Fruit fly (Drosophila melanogaster) whole organism, embryonic: Measurements from ENCODE around the gene CG42852.

Source experiments
- Abd-B ChIP-seq: fragments of 200-800 bp; sonication (Bioruptor generic); optimal IDR thresholded peaks from 2 replicates; lab custom pipeline; 2018; ENCODE audit warnings: missing biosample characterization, mild to moderate bottlenecking, missing genetic modification characterization, moderate library complexity
- Bdp1 ChIP-seq: fragments of 200-800 bp; sonication (Bioruptor generic); optimal IDR thresholded peaks from 3 replicates; lab custom pipeline; 2016; ENCODE audit warnings: missing biosample characterization, missing genetic modification characterization
- CG10147 ChIP-seq: fragments of 200-800 bp; sonication (Bioruptor generic); optimal IDR thresholded peaks from 2 replicates; lab custom pipeline; 2019; ENCODE audit warnings: missing biosample characterization, mild to moderate bottlenecking, missing genetic modification characterization, moderate library complexity
- CG11085 ChIP-seq: fragments of 200-800 bp; sonication (Bioruptor generic); IDR thresholded peaks from 2 replicates; pipeline ENCODE4 v1.3.6; 2022; ENCODE audit warnings: missing biosample characterization, missing genetic modification characterization
- CG11398 ChIP-seq: fragments of 200-800 bp; sonication (Bioruptor generic); optimal IDR thresholded peaks from 2 replicates; lab custom pipeline; 2016; ENCODE audit warnings: missing biosample characterization, missing genetic modification characterization
- CG13287 ChIP-seq: fragments of 200-800 bp; sonication (Bioruptor generic); IDR thresholded peaks from 2 replicates; pipeline ENCODE4 v1.3.6; 2022; ENCODE audit warnings: missing biosample characterization, missing genetic modification characterization; ENCODE audit not compliant: partially characterized antibody
- CG14860 ChIP-seq: fragments of 200-800 bp; sonication (Bioruptor generic); IDR thresholded peaks from 3 replicates; pipeline ENCODE4 v1.3.6; 2022; ENCODE audit warnings: missing biosample characterization, missing genetic modification characterization; ENCODE audit not compliant: partially characterized antibody
- CG15479 ChIP-seq: fragments of 200-800 bp; sonication (Bioruptor generic); optimal IDR thresholded peaks from 3 replicates; lab custom pipeline; 2019; ENCODE audit warnings: missing biosample characterization, mild to moderate bottlenecking, missing genetic modification characterization, moderate library complexity
- CG15601 ChIP-seq: fragments of 200-800 bp; sonication (Bioruptor generic); optimal IDR thresholded peaks from 3 replicates; lab custom pipeline; 2019; ENCODE audit warnings: missing biosample characterization, mild to moderate bottlenecking, missing genetic modification characterization, moderate library complexity
- CG17361 ChIP-seq: fragments of 200-800 bp; sonication (Bioruptor generic); IDR thresholded peaks from 3 replicates; pipeline ENCODE4 v1.3.6; 2022; ENCODE audit warnings: missing biosample characterization, missing genetic modification characterization
- CG2889 ChIP-seq: fragments of 200-800 bp; sonication (Bioruptor generic); IDR thresholded peaks from 3 replicates; pipeline ENCODE4 v1.3.6; 2022; ENCODE audit warnings: missing biosample characterization, missing genetic modification characterization
- CG30403 ChIP-seq: fragments of 200-800 bp; sonication (Bioruptor generic); optimal IDR thresholded peaks from 3 replicates; lab custom pipeline; 2016; ENCODE audit warnings: missing biosample characterization, missing genetic modification characterization
- CG4404 ChIP-seq: fragments of 200-800 bp; sonication (Bioruptor generic); IDR thresholded peaks from 2 replicates; pipeline ENCODE4 v1.3.6; 2022; ENCODE audit warnings: missing biosample characterization, missing genetic modification characterization
- CG6175 ChIP-seq: fragments of 200-800 bp; sonication (Bioruptor generic); IDR thresholded peaks from 3 replicates; pipeline ENCODE4 v1.3.6; 2022; ENCODE audit warnings: missing biosample characterization, missing genetic modification characterization
- CG7372 ChIP-seq: fragments of 200-800 bp; sonication (Bioruptor generic); IDR thresholded peaks from 2 replicates; pipeline ENCODE4 v1.3.6; 2022; ENCODE audit warnings: missing biosample characterization, missing genetic modification characterization
- CG8290 ChIP-seq, 3 experiments: fragments of 200-800 bp; sonication (Bioruptor generic); optimal IDR thresholded peaks; 2 replicates each; lab custom pipeline; 2016 to 2019; ENCODE audit warnings: missing biosample characterization in 3 of 3, missing genetic modification characterization in 3 of 3, mild to moderate bottlenecking in 2 of 3, moderate library complexity in 1 of 3
- CG8388 ChIP-seq: fragments of 200-800 bp; sonication (Bioruptor generic); optimal IDR thresholded peaks from 2 replicates; lab custom pipeline; 2019; ENCODE audit warnings: missing biosample characterization, mild to moderate bottlenecking, missing genetic modification characterization, moderate library complexity
- CG9817 ChIP-seq: fragments of 200-800 bp; sonication (Bioruptor generic); optimal IDR thresholded peaks from 2 replicates; lab custom pipeline; 2018; ENCODE audit warnings: missing biosample characterization, mild to moderate bottlenecking, missing genetic modification characterization, moderate library complexity
- CkIIα-i1 ChIP-seq: fragments of 200-800 bp; sonication (Bioruptor generic); IDR thresholded peaks from 2 replicates; pipeline ENCODE4 v1.3.6; 2022; ENCODE audit warnings: missing biosample characterization, missing genetic modification characterization
- Eip74EF ChIP-seq, 2 experiments: fragments of 200-800 bp in 1 of 2; fragments of >200 bp in 1 of 2; sonication (Bioruptor generic) in 1 of 2; optimal IDR thresholded peaks; 2 replicates each; lab custom pipeline; 2017 to 2019; ENCODE audit warnings: missing biosample characterization in 2 of 2, missing genetic modification characterization in 2 of 2, mild to moderate bottlenecking in 1 of 2, moderate library complexity in 1 of 2
- HLH3B ChIP-seq: fragments of 200-800 bp; sonication (Bioruptor generic); IDR thresholded peaks from 2 replicates; pipeline ENCODE4 v1.3.6; 2022; ENCODE audit warnings: missing biosample characterization, missing genetic modification characterization
- Hr78 ChIP-seq, 2 experiments: fragments of 200-800 bp in 1 of 2; fragments of >200 bp in 1 of 2; sonication (Bioruptor generic) in 1 of 2; optimal IDR thresholded peaks; 2 replicates each; lab custom pipeline; 2017 to 2019; ENCODE audit warnings: missing biosample characterization in 2 of 2, missing genetic modification characterization in 2 of 2, mild to moderate bottlenecking in 1 of 2, moderate library complexity in 1 of 2
- MBD-R2 ChIP-seq: fragments of 200-800 bp; sonication (Bioruptor generic); IDR thresholded peaks from 2 replicates; pipeline ENCODE4 v1.3.6; 2022; ENCODE audit warnings: missing biosample characterization, missing genetic modification characterization
- NC2α ChIP-seq: fragments of 200-800 bp; sonication (Bioruptor generic); optimal IDR thresholded peaks from 2 replicates; lab custom pipeline; 2016; ENCODE audit warnings: missing biosample characterization, missing genetic modification characterization
- Side ChIP-seq: fragments of 200-800 bp; sonication (Bioruptor generic); optimal IDR thresholded peaks from 2 replicates; lab custom pipeline; 2016; ENCODE audit warnings: missing biosample characterization, missing genetic modification characterization
- TFAM ChIP-seq: fragments of 200-800 bp; sonication (Bioruptor generic); optimal IDR thresholded peaks from 2 replicates; lab custom pipeline; 2017; ENCODE audit warnings: missing biosample characterization, missing genetic modification characterization, inconsistent platforms
- chn ChIP-seq: fragments of 200-800 bp; sonication (Bioruptor generic); optimal IDR thresholded peaks from 2 replicates; lab custom pipeline; 2016; ENCODE audit warnings: missing biosample characterization, missing genetic modification characterization
- cwo ChIP-seq: fragments of 200-800 bp; sonication (Bioruptor generic); optimal IDR thresholded peaks from 3 replicates; lab custom pipeline; 2017; ENCODE audit warnings: missing biosample characterization, missing genetic modification characterization, mild to moderate bottlenecking, moderate library complexity, missing genetic modification reagents
- da ChIP-seq: fragments of 200-800 bp; sonication (Bioruptor generic); optimal IDR thresholded peaks from 2 replicates; lab custom pipeline; 2016; ENCODE audit warnings: missing biosample characterization, missing genetic modification characterization
- danr ChIP-seq: fragments of 200-800 bp; sonication (Bioruptor generic); IDR thresholded peaks from 2 replicates; pipeline ENCODE4 v1.3.6; 2022; ENCODE audit warnings: missing biosample characterization, missing genetic modification characterization
- dimm ChIP-seq: fragments of 200-800 bp; sonication (Bioruptor generic); IDR thresholded peaks from 2 replicates; pipeline ENCODE4 v1.3.6; 2022; ENCODE audit warnings: missing biosample characterization, missing genetic modification characterization
- esg ChIP-seq: fragments of 200-800 bp; sonication (Bioruptor generic); conservative IDR thresholded peaks from 2 replicates; pipeline ENCODE4 v1.3.6; 2022; ENCODE audit warnings: missing biosample characterization, missing genetic modification characterization
- eyg ChIP-seq: fragments of 200-800 bp; sonication (Bioruptor generic); optimal IDR thresholded peaks from 3 replicates; lab custom pipeline; 2016; ENCODE audit warnings: missing biosample characterization, missing genetic modification characterization
- gfzf ChIP-seq: fragments of 200-800 bp; sonication (Bioruptor generic); optimal IDR thresholded peaks from 2 replicates; lab custom pipeline; 2016; ENCODE audit warnings: missing biosample characterization, mild to moderate bottlenecking, missing genetic modification characterization, moderate library complexity
- grn ChIP-seq: fragments of 200-800 bp; sonication (Bioruptor generic); optimal IDR thresholded peaks from 3 replicates; lab custom pipeline; 2017; ENCODE audit warnings: missing biosample characterization, missing genetic modification characterization
- her ChIP-seq: fragments of 200-800 bp; sonication (Bioruptor generic); optimal IDR thresholded peaks from 2 replicates; lab custom pipeline; 2016; ENCODE audit warnings: missing biosample characterization, missing genetic modification characterization
- lmd ChIP-seq: fragments of 200-800 bp; sonication (Bioruptor generic); IDR thresholded peaks from 2 replicates; pipeline ENCODE4 v1.3.6; 2022; ENCODE audit warnings: missing biosample characterization, missing genetic modification characterization
- mam ChIP-seq: fragments of 200-800 bp; sonication (Bioruptor generic); optimal IDR thresholded peaks from 3 replicates; lab custom pipeline; 2016; ENCODE audit warnings: missing biosample characterization, missing genetic modification characterization
- nom ChIP-seq: fragments of 200-800 bp; sonication (Bioruptor generic); optimal IDR thresholded peaks from 2 replicates; lab custom pipeline; 2017; ENCODE audit warnings: missing biosample characterization, missing genetic modification characterization, mild to moderate bottlenecking, moderate library complexity, missing genetic modification reagents
- peb ChIP-seq: fragments of 200-800 bp; sonication (Bioruptor generic); IDR thresholded peaks from 2 replicates; pipeline ENCODE4 v1.3.6; 2022; ENCODE audit warnings: missing biosample characterization, missing genetic modification characterization
- pho ChIP-seq: fragments of 200-800 bp; sonication (Bioruptor generic); optimal IDR thresholded peaks from 2 replicates; lab custom pipeline; 2016; ENCODE audit warnings: missing biosample characterization, missing genetic modification characterization
- pros ChIP-seq: fragments of 200-800 bp; sonication (Bioruptor generic); optimal IDR thresholded peaks from 3 replicates; lab custom pipeline; 2019; ENCODE audit warnings: missing biosample characterization, mild to moderate bottlenecking, missing genetic modification characterization, moderate library complexity
- repo ChIP-seq: fragments of 200-800 bp; sonication (Bioruptor generic); optimal IDR thresholded peaks from 2 replicates; lab custom pipeline; 2016; ENCODE audit warnings: missing biosample characterization, missing genetic modification characterization
- tna ChIP-seq: fragments of 200-800 bp; sonication (Bioruptor generic); IDR thresholded peaks from 2 replicates; pipeline ENCODE4 v1.3.6; 2022; ENCODE audit warnings: missing biosample characterization, missing genetic modification characterization; ENCODE audit not compliant: partially characterized antibody
- tup ChIP-seq: fragments of 200-800 bp; sonication (Bioruptor generic); optimal IDR thresholded peaks from 2 replicates; lab custom pipeline; 2016; ENCODE audit warnings: missing biosample characterization, mild to moderate bottlenecking, missing genetic modification characterization, moderate library complexity
- unpg ChIP-seq: fragments of 200-800 bp; sonication (Bioruptor generic); optimal IDR thresholded peaks from 3 replicates; lab custom pipeline; 2018; ENCODE audit warnings: missing biosample characterization, mild to moderate bottlenecking, missing genetic modification characterization, moderate library complexity
- z ChIP-seq: fragments of 200-800 bp; sonication (Bioruptor generic); IDR thresholded peaks from 3 replicates; pipeline ENCODE4 v1.3.6; 2022; ENCODE audit warnings: missing biosample characterization, missing genetic modification characterization

Gene CG42852

DNA sequence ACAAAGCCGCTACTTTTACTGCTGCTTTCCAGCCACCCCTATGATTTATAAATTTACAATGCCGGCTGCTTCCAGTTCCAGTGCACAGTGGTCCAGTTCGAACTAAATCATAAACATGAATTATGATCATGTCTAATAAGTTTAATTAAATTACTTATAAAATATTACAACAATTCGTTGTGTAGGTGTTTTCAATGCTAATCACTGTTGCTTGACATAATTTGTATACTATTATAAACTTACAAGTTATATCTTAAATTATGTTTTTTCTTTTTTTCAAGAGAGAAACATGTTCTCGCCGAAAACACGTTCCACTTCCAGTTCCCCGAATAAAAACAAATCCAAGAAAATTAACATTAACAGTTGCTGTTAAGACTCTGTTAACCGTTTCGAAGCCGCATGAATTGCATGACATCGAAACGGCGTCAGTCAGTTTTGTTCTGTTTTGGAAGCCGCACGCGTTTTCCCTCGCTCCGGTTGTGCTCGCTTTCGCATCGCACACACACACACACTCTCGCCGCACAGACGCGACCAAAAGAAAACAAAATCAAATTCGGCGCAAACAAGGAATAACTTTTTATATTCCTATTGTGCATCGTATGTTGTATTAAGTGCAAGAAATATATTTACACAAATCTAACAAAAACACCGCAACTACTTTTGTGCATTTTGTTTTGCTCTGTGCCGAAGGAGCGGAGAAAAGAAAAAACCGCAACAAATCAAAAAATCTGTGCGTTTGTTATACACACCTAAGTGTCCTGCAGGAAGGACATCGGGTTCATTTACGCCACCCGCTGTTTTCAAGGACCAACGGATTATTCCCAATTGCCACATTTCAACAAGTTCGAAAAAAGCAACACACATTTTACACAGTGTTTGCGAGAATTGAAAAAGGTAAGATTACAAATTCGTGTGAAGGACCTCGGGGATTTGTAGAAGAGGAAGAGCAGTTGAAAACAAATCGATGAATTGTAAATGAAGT, 10.6 kb downstream of the CG42852 start, which contains the start of gene Nrt (continued):
- TF ChIP-seq Eip74EF (GFP tag; optimal IDR thresholded peaks at IDR 0.05; lab: Kevin White, UChicago) (peak in 1 of 2 experiments; percentile 55), TFAM (GFP tag; lab: Kevin White, UChicago) (no peak), CG7372 (GFP tag; lab: Robert Waterston, UW) (no peak), CG4404 (no peak), NC2α (no peak), dimm (no peak), peb (no peak), CG17361 (GFP tag; lab: Robert Waterston, UW) (peak; percentile 67; the same call in 2 of the 3 replicates), grn (GFP tag; lab: Kevin White, UChicago) (no peak), CG13287 (GFP tag; lab: Robert Waterston, UW) (peak; percentile 58), CG9817 (tag; lab: Kevin White, UChicago) (peak; percentile 47), repo (GFP tag; lab: Kevin White, UChicago) (no peak), eyg (GFP tag; lab: Kevin White, UChicago) (no peak), tna (GFP tag; lab: Robert Waterston, UW) (peak; percentile 66; the same call in 1 of the 2 replicates), CG6175 (no peak), CG8290 (GFP tag; optimal IDR thresholded peaks at IDR 0.05; lab: Kevin White, UChicago) (peak; percentile 41), CG8290 (tag; optimal IDR thresholded peaks at IDR 0.05; lab: Kevin White, UChicago) (peak; percentile 2 to 56), pros (GFP tag; lab: Kevin White, UChicago) (peak; percentile 65), CG11085 (GFP tag; lab: Robert Waterston, UW) (no peak), HLH3B (GFP tag; lab: Robert Waterston, UW) (peak; percentile 60; the same call in 1 of the 2 replicates), her (GFP tag; lab: Kevin White, UChicago) (peak; percentile 31), mam (GFP tag; lab: Kevin White, UChicago) (no peak), unpg (GFP tag; lab: Kevin White, UChicago) (peak; percentile 81), CG2889 (no peak), CkIIα-i1 (GFP tag; lab: Robert Waterston, UW) (no peak), chn (GFP tag; lab: Kevin White, UChicago) (peak; percentile 7), cwo (GFP tag; lab: Kevin White, UChicago) (peak; percentile 38), MBD-R2 (peak; percentile 26; the same call in 1 of the 2 replicates), CG30403 (GFP tag; lab: Kevin White, UChicago) (peak; percentile 63), da (GFP tag; lab: Kevin White, UChicago) (no peak), Side (no peak), nom (peak; percentile 90), Bdp1 (GFP tag; lab: Kevin White, UChicago) (no peak), Hr78 (GFP tag; optimal IDR thresholded peaks at IDR 0.05; lab: Kevin White, UChicago) (peak in 1 of 2 experiments; percentile 21), gfzf (no peak), CG11398 (GFP tag; lab: Kevin White, UChicago) (no peak), esg (0 out of 2 replicates have a peak, but pooled peaks have one; percentile 11), CG14860 (GFP tag; lab: Robert Waterston, UW) (peak; percentile 22; the same call in 1 of the 3 replicates), danr (GFP tag; lab: Robert Waterston, UW) (no peak), CG15601 (peak; percentile 67), pho (GFP tag; lab: Kevin White, UChicago) (no peak), CG15479 (peak; percentile 68), CG10147 (GFP tag; lab: Kevin White, UChicago) (peak; percentile 83), z (GFP tag; lab: Robert Waterston, UW) (no peak), lmd (GFP tag; lab: Robert Waterston, UW) (peak; percentile 36), tup (GFP tag; lab: Kevin White, UChicago) (peak; percentile 11), Abd-B (GFP tag; lab: Kevin White, UChicago) (no peak), CG8388 (GFP tag; lab: Kevin White, UChicago) (peak; percentile 74)
